Worm (Caenorhabditis elegans) whole organism, young adult: ENCODE results near the gene fem-2.

Source experiments
- T07F8.4 ChIP-seq: sonication (generic microtip); optimal IDR thresholded peaks from 2 replicates; lab custom pipeline; 2016; ENCODE audit warnings: mild to moderate bottlenecking, missing genetic modification characterization, moderate library complexity, missing compliant biosample characterization
- dpl-1 ChIP-seq: fragments of 150-350 bp; optimal IDR thresholded peaks from 2 replicates; lab custom pipeline; 2014; ENCODE audit warnings: missing biosample characterization, missing genetic modification reagents, missing genetic modification characterization
- hlh-12 ChIP-seq: sonication (generic microtip); optimal IDR thresholded peaks from 2 replicates; lab custom pipeline; 2016; ENCODE audit warnings: missing genetic modification characterization, missing compliant biosample characterization

ce11 chrIII:612759-613158 is 21.7 kb downstream of the fem-2 start:
- no peak for TF ChIP-seq dpl-1 (GFP tag; lab: Kevin White, UChicago)
- TF ChIP-seq hlh-12 (tag; lab: Kevin White, UChicago), result no peak
- TF ChIP-seq T07F8.4 (tag; lab: Kevin White, UChicago), result no peak
